Worm (Caenorhabditis elegans) whole organism, L1 larva: ENCODE measurements around the gene C32H11.4.
A peak's percentile ranks its signal among the peaks of the same experiment; 100 is the strongest.

Source experiments
- C04F5.9 ChIP-seq: sonication (generic microtip); optimal IDR thresholded peaks from 2 replicates; lab custom pipeline; 2016; ENCODE audit warnings: missing genetic modification characterization, missing compliant biosample characterization
- F16B12.6 ChIP-seq: fragments of 150-350 bp; optimal IDR thresholded peaks from 2 replicates; lab custom pipeline; 2014; ENCODE audit warnings: missing biosample characterization, missing genetic modification characterization
- aha-1 ChIP-seq: fragments of 150-350 bp; optimal IDR thresholded peaks from 2 replicates; lab custom pipeline; 2014; ENCODE audit warnings: missing biosample characterization, missing genetic modification characterization
- ceh-63 ChIP-seq: fragments of 200-800 bp; sonication (Bioruptor generic); optimal IDR thresholded peaks from 2 replicates; lab custom pipeline; 2018; ENCODE audit warnings: mild to moderate bottlenecking, missing genetic modification characterization, missing compliant biosample characterization
- dsc-1 ChIP-seq: sonication (generic microtip); optimal IDR thresholded peaks from 2 replicates; lab custom pipeline; 2016; ENCODE audit warnings: mild to moderate bottlenecking, missing genetic modification characterization, missing compliant biosample characterization
- egl-27 ChIP-seq, 2 experiments: fragments of 150-350 bp in 1 of 2; sonication (generic microtip); optimal IDR thresholded peaks; 3 replicates each; lab custom pipeline; 2017 to 2018; ENCODE audit warnings: missing biosample characterization in 2 of 2, missing genetic modification characterization in 2 of 2, missing genetic modification reagents in 2 of 2
- elt-2 ChIP-seq: sonication (generic microtip); optimal IDR thresholded peaks from 2 replicates; lab custom pipeline; 2016; ENCODE audit warnings: missing genetic modification characterization, mild to moderate bottlenecking, inconsistent platforms, missing compliant biosample characterization, missing genetic modification reagents
- elt-3 ChIP-seq, 6 experiments: fragments of 150-350 bp in 1 of 6; sonication (generic microtip); optimal IDR thresholded peaks; 2 replicates each; lab custom pipeline; 2017 to 2018; ENCODE audit warnings: missing biosample characterization in 6 of 6, missing genetic modification characterization in 6 of 6, inconsistent platforms in 1 of 6
- fkh-10 ChIP-seq: sonication (generic microtip); optimal IDR thresholded peaks from 2 replicates; lab custom pipeline; 2017; ENCODE audit warnings: missing biosample characterization, missing genetic modification reagents, missing genetic modification characterization
- fkh-8 ChIP-seq: sonication (generic microtip); optimal IDR thresholded peaks from 2 replicates; lab custom pipeline; 2016; ENCODE audit warnings: mild to moderate bottlenecking, missing genetic modification characterization, missing compliant biosample characterization
- fos-1 ChIP-seq: fragments of 150-350 bp; optimal IDR thresholded peaks from 2 replicates; lab custom pipeline; 2014; ENCODE audit warnings: missing biosample characterization, missing genetic modification characterization
- grh-1 ChIP-seq: fragments of 200-800 bp; sonication (Bioruptor generic); IDR thresholded peaks from 2 replicates; pipeline ENCODE4 v1.3.6; 2022; ENCODE audit warnings: missing genetic modification reagents, missing genetic modification characterization, missing compliant biosample characterization
- hlh-17 ChIP-seq: fragments of 200-800 bp; sonication (Bioruptor generic); optimal IDR thresholded peaks from 2 replicates; lab custom pipeline; 2018; ENCODE audit warnings: missing genetic modification characterization, mild to moderate bottlenecking, missing compliant biosample characterization, moderate library complexity, borderline replicate concordance
- hlh-4 ChIP-seq: sonication (generic microtip); optimal IDR thresholded peaks from 2 replicates; lab custom pipeline; 2016; ENCODE audit warnings: mild to moderate bottlenecking, missing genetic modification characterization, missing compliant biosample characterization
- isw-1 ChIP-seq: fragments of 200-800 bp; sonication (Bioruptor generic); IDR thresholded peaks from 2 replicates; pipeline ENCODE4 v1.3.6; 2022; ENCODE audit warnings: missing genetic modification characterization, missing compliant biosample characterization
- jun-1 ChIP-seq: fragments of 150-350 bp; optimal IDR thresholded peaks from 2 replicates; lab custom pipeline; 2014; ENCODE audit warnings: missing biosample characterization, missing genetic modification reagents, missing genetic modification characterization
- lin-14 ChIP-seq: fragments of 200-800 bp; sonication (Bioruptor generic); optimal IDR thresholded peaks from 2 replicates; lab custom pipeline; 2018; ENCODE audit warnings: mild to moderate bottlenecking, missing genetic modification characterization, moderate library complexity, missing compliant biosample characterization
- lin-15B ChIP-seq: fragments of 150-350 bp; sonication (generic microtip); optimal IDR thresholded peaks from 3 replicates; lab custom pipeline; 2014; ENCODE audit warnings: missing biosample characterization, missing genetic modification characterization
- lin-35 ChIP-seq, 2 experiments: fragments of 150-350 bp; optimal IDR thresholded peaks; 2 replicates each; lab custom pipeline; 2014; ENCODE audit warnings: missing biosample characterization in 2 of 2, missing genetic modification characterization in 2 of 2, missing genetic modification reagents in 2 of 2
- lsy-2 ChIP-seq, 2 experiments: fragments of 150-350 bp; optimal IDR thresholded peaks; 2 replicates each; lab custom pipeline; 2014; ENCODE audit warnings: missing biosample characterization in 2 of 2, missing genetic modification characterization in 2 of 2
- mef-2 ChIP-seq: fragments of 150-350 bp; optimal IDR thresholded peaks from 2 replicates; lab custom pipeline; 2014; ENCODE audit warnings: missing biosample characterization, missing genetic modification characterization
- mep-1 ChIP-seq: fragments of 150-350 bp; optimal IDR thresholded peaks from 2 replicates; lab custom pipeline; 2014; ENCODE audit warnings: missing biosample characterization, missing genetic modification characterization
- nhr-12 ChIP-seq: sonication (generic microtip); optimal IDR thresholded peaks from 2 replicates; lab custom pipeline; 2017; ENCODE audit warnings: missing biosample characterization, missing genetic modification characterization
- nhr-20 ChIP-seq: sonication (generic microtip); optimal IDR thresholded peaks from 2 replicates; lab custom pipeline; 2016; ENCODE audit warnings: mild to moderate bottlenecking, missing genetic modification characterization, missing compliant biosample characterization
- nhr-71 ChIP-seq: sonication (generic microtip); optimal IDR thresholded peaks from 2 replicates; lab custom pipeline; 2016; ENCODE audit warnings: mild to moderate bottlenecking, missing genetic modification characterization, moderate library complexity, missing compliant biosample characterization
- nhr-76 ChIP-seq: sonication (generic microtip); optimal IDR thresholded peaks from 2 replicates; lab custom pipeline; 2017; ENCODE audit warnings: missing biosample characterization, missing genetic modification characterization
- nhr-84 ChIP-seq: sonication (generic microtip); optimal IDR thresholded peaks from 2 replicates; lab custom pipeline; 2017; ENCODE audit warnings: missing biosample characterization, missing genetic modification characterization
- nhr-85 ChIP-seq: sonication (generic microtip); peaks from one replicate; lab custom pipeline; 2016; ENCODE audit warnings: missing genetic modification characterization, inconsistent platforms, missing compliant biosample characterization
- nhr-90 ChIP-seq: sonication (generic microtip); optimal IDR thresholded peaks from 2 replicates; lab custom pipeline; 2016; ENCODE audit warnings: mild to moderate bottlenecking, missing genetic modification characterization, missing compliant biosample characterization; ENCODE audit not compliant: poor library complexity
- pax-3 ChIP-seq: fragments of 200-800 bp; sonication (Bioruptor generic); optimal IDR thresholded peaks from 2 replicates; lab custom pipeline; 2018; ENCODE audit warnings: mild to moderate bottlenecking, missing genetic modification characterization, moderate library complexity, missing compliant biosample characterization
- pqm-1 ChIP-seq: sonication (generic microtip); optimal IDR thresholded peaks from 3 replicates; lab custom pipeline; 2017; ENCODE audit warnings: missing biosample characterization, missing genetic modification characterization
- snpc-4 ChIP-seq: fragments of 150-350 bp; optimal IDR thresholded peaks from 2 replicates; lab custom pipeline; 2014; ENCODE audit warnings: missing biosample characterization, missing genetic modification characterization
- sptf-1 ChIP-seq: fragments of 150-350 bp; optimal IDR thresholded peaks from 2 replicates; lab custom pipeline; 2014; ENCODE audit warnings: missing biosample characterization, missing genetic modification characterization
- tlp-1 ChIP-seq: fragments of 150-350 bp; optimal IDR thresholded peaks from 2 replicates; lab custom pipeline; 2014; ENCODE audit warnings: missing biosample characterization, missing genetic modification characterization
- unc-130 ChIP-seq: fragments of 150-350 bp; optimal IDR thresholded peaks from 2 replicates; lab custom pipeline; 2017; ENCODE audit warnings: missing biosample characterization, missing genetic modification characterization, inconsistent platforms
- unc-30 ChIP-seq: sonication (generic microtip); optimal IDR thresholded peaks from 2 replicates; lab custom pipeline; 2017; ENCODE audit warnings: missing biosample characterization, missing genetic modification characterization
- unc-62 ChIP-seq: fragments of 150-350 bp; optimal IDR thresholded peaks from 2 replicates; lab custom pipeline; 2014; ENCODE audit warnings: missing biosample characterization, missing genetic modification reagents, missing genetic modification characterization
- unc-86 ChIP-seq: sonication (generic microtip); optimal IDR thresholded peaks from 2 replicates; lab custom pipeline; 2016; ENCODE audit warnings: missing genetic modification characterization, missing compliant biosample characterization
- vab-15 ChIP-seq: sonication (generic microtip); optimal IDR thresholded peaks from 2 replicates; lab custom pipeline; 2017; ENCODE audit warnings: missing genotype, mild to moderate bottlenecking, missing genetic modification characterization, missing compliant biosample characterization
- ztf-4 ChIP-seq: fragments of 150-350 bp; optimal IDR thresholded peaks from 2 replicates; lab custom pipeline; 2014; ENCODE audit warnings: missing biosample characterization, missing genetic modification characterization

C32H11.4 gene

DNA sequence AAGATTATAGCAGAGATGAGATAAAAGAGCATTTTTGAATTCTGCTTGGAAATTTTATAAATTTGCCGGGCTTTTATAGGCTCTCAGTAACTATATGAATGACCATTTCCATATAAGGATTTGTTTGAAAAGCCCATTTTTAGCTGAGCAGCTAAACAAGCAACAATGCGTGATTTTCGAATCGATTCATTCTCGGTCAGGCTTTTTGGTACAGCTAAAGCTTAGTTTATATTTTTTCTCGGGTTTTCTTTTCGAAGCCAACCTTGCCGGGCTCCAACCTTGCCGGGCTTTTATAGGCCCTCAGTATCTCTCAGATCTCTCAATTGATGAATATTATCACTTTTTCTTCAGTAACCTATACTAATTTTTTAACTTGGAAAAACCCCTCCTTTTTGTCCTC, 3.3 kb downstream of the C32H11.4 start, which contains the start of gene srlf-4:
Gene srlf-4 (minus strand): TSS at position 101 of the 400 bp plus-strand sequence.
- TF ChIP-seq F16B12.6 (tag; lab: Kevin White, UChicago) (no peak), jun-1 (tag; lab: Kevin White, UChicago) (no peak), grh-1 (GFP tag; lab: Robert Waterston, UW) (no peak), nhr-76 (tag; lab: Kevin White, UChicago) (no peak), nhr-84 (tag; lab: Kevin White, UChicago) (no peak), elt-3 (tag; optimal IDR thresholded peaks at IDR 0.05; lab: Kevin White, UChicago) (no peak), isw-1 (GFP tag; lab: Robert Waterston, UW) (no peak), hlh-17 (no peak), mep-1 (tag; lab: Kevin White, UChicago) (no peak), nhr-85 (tag; lab: Kevin White, UChicago) (no peak), tlp-1 (no peak), ceh-63 (GFP tag; lab: Kevin White, UChicago) (no peak), egl-27 (tag; optimal IDR thresholded peaks at IDR 0.05; lab: Kevin White, UChicago) (no peak), pax-3 (tag; lab: Kevin White, UChicago) (no peak)

DNA sequence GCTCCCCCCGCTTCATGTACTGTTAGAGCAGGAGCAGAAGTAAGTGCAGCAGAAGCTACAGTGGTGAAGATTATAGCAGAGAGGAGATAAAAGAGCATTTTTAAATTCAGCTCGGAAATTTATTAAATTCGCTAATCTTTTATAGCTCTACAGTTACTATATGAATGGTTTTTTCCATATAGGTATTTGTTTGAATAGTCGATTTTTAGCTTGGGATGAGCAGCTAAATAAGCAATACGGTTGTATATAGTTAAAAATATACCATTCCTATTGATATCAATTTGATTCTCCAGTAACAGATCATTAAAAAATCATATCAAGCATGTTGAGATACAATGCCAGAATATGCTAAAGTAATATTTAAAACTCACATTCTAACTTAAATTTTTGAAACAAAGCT, 5.6 kb downstream of the C32H11.4 start, which contains the start of gene srlf-5:
Gene srlf-5 (minus strand): TSS at position 101 of the 400 bp plus-strand sequence.
- no peak for TF ChIP-seq unc-30 (tag; lab: Kevin White, UChicago)
- TF ChIP-seq fos-1 (tag; lab: Kevin White, UChicago), result no peak
- no peak for TF ChIP-seq mef-2 (tag; lab: Kevin White, UChicago)
- TF ChIP-seq lin-15B, result no peak
- TF ChIP-seq unc-62 (GFP tag; lab: Kevin White, UChicago), result no peak
- TF ChIP-seq fkh-10 (GFP tag; lab: Kevin White, UChicago), result no peak
- TF ChIP-seq snpc-4, result no peak
- no peak for TF ChIP-seq dsc-1 (tag; lab: Kevin White, UChicago)
- TF ChIP-seq ztf-4 (tag; lab: Kevin White, UChicago), result no peak
- no peak for TF ChIP-seq unc-86 (tag; lab: Kevin White, UChicago)
- TF ChIP-seq vab-15 (tag; lab: Kevin White, UChicago), result no peak

DNA sequence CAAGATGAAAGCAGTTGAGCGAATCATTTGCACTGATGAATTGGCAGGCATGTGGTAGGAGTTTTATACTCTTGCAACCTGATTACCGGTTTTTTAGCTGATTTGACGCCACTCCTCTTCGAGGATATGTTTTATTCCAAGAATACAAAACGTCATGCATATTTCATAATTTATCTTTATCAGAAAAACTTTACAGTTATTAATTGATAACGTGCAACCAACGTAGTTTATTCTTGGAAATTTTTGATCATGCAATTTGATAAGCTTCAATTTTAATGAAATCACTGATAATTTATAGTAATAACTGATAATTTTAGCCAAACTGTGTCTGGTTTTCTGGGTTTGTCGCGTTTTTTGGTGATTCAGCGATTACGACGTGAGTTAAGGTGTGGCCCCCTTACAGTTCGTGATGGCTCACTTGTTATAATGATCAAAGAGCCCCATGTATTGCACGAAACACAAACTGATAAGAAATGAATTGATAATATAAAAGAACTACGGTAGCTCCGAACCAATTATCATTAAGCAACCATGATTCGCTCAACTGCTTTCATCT, 15.2 kb downstream of the C32H11.4 start, which contains the start of the genes cld-1 and dod-21:
Gene cld-1 (minus strand): TSS at position 51 of the 556 bp plus-strand sequence.
Gene dod-21 (plus strand): TSS at position 518 of the 556 bp plus-strand sequence.
- TF ChIP-seq lsy-2 (tag; optimal IDR thresholded peaks at IDR 0.05; lab: Kevin White, UChicago) (no peak), unc-30 (tag; lab: Kevin White, UChicago) (no peak), nhr-12 (tag; lab: Kevin White, UChicago) (no peak), fkh-8 (tag; lab: Kevin White, UChicago) (no peak), pqm-1 (peak; percentile 5), nhr-71 (peak; percentile 40), elt-2 (tag; lab: Kevin White, UChicago) (peak; percentile 100), C04F5.9 (tag; lab: Kevin White, UChicago) (no peak), tlp-1 (peak; percentile 66), lin-35 (GFP tag; optimal IDR thresholded peaks at IDR 0.05; lab: Kevin White, UChicago) (no peak), unc-86 (tag; lab: Kevin White, UChicago) (no peak), nhr-90 (tag; lab: Kevin White, UChicago) (peak; percentile 28), nhr-20 (tag; lab: Kevin White, UChicago) (peak; percentile 14), egl-27 (tag; optimal IDR thresholded peaks at IDR 0.05; lab: Kevin White, UChicago) (no peak), mef-2 (tag; lab: Kevin White, UChicago) (no peak)

DNA sequence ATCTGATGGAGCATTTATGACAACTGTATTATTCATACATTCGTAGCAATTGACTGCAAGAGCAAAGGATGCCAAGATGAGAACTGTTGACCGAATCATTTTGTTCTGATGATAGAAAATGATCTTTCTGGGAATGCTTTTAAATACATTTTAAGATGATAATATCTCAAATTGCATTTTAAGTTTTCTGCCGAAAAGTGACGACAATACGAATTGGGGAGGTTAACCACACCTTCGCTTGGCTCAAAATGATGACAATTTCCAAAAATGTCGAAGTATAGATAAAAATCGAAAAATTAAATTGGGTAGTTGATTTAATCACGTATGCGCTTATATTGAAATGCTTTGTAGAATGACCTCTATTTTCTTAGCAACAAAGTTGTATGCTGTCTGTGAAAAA, 20.2 kb downstream of the C32H11.4 start, which contains the start of gene dod-24:
Gene dod-24 (minus strand): TSS at position 101 of the 400 bp plus-strand sequence.
- TF ChIP-seq tlp-1 (no peak), nhr-85 (tag; lab: Kevin White, UChicago) (no peak), mep-1 (tag; lab: Kevin White, UChicago) (no peak), lin-14 (GFP tag; lab: Kevin White, UChicago) (no peak), aha-1 (no peak), hlh-4 (tag; lab: Kevin White, UChicago) (no peak), egl-27 (tag; optimal IDR thresholded peaks at IDR 0.05; lab: Kevin White, UChicago) (no peak), lsy-2 (tag; optimal IDR thresholded peaks at IDR 0.05; lab: Kevin White, UChicago) (no peak), unc-130 (no peak), sptf-1 (no peak), fkh-10 (GFP tag; lab: Kevin White, UChicago) (no peak), isw-1 (GFP tag; lab: Robert Waterston, UW) (no peak)
